Fruit fly (Drosophila melanogaster): Measurements from ENCODE around the gene CG6321.

Gene CG6321

DNA sequence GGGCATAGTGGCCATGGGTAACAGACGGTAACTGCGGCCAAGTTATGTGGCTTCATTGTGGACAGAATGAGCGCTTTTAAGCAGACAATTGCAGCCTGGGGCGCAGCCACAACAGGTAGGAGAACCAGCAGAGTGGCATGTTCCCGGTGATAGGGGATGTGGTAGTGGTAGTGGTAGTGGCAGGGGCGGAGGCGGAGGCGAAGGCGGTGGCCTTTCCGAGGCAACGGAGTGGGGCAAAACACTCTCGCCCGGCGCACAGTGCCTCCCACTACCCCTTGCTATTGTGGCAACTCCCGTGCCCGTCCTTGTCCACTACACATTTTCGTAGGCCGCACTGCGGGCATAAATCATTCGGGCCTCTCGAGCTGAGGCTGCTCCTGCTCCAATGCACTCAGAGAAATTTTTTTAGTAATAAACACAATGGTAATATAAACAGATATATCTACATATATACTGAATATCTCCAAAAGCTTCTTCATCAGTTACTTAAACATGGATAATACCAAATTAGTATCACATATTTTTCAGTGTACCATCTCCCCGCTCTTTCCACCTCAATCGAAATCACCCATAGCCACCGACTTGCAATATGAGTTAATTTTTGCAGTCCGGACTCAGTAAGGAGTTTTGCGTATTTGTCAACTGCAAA lies 27.6 kb downstream of the CG6321 start:
- no peak for TF ChIP-seq CG10348 (GFP tag; IDR thresholded peaks at IDR 0.05)
- TF ChIP-seq gl (tag; optimal IDR thresholded peaks at IDR 0.05): peak; percentile 65
- TF ChIP-seq EcR (GFP tag; optimal IDR thresholded peaks at IDR 0.05): peak; percentile 25
- peak; percentile 73 for TF ChIP-seq CG12605 (GFP tag; IDR thresholded peaks at IDR 0.05)
- TF ChIP-seq Pif1A (GFP tag; optimal IDR thresholded peaks at IDR 0.05): peak; percentile 77
- 0 out of 2 replicates have a peak, but pooled peaks have one; percentile 31 for TF ChIP-seq rn (GFP tag; IDR thresholded peaks at IDR 0.05)
- TF ChIP-seq Snoo (tag; optimal IDR thresholded peaks at IDR 0.05): peak; percentile 62
- TF ChIP-seq CG14655 (GFP tag; optimal IDR thresholded peaks at IDR 0.05): peak; percentile 77
- TF ChIP-seq Pif1B (GFP tag; optimal IDR thresholded peaks at IDR 0.05): peak; percentile 66
- TF ChIP-seq CG4496 (GFP tag; IDR thresholded peaks at IDR 0.05): peak; percentile 78
- TF ChIP-seq fd96Ca (GFP tag; IDR thresholded peaks at IDR 0.05): peak; percentile 74
- peak; percentile 56 for TF ChIP-seq D1 (tag; optimal IDR thresholded peaks at IDR 0.05)
- TF ChIP-seq CG17806 (tag; optimal IDR thresholded peaks at IDR 0.05): peak; percentile 85
- TF ChIP-seq CG15710 (tag; optimal IDR thresholded peaks at IDR 0.05): peak; percentile 79
- peak; percentile 80 for TF ChIP-seq CG9948 (tag; optimal IDR thresholded peaks at IDR 0.05)
- TF ChIP-seq CG8301 (tag; optimal IDR thresholded peaks at IDR 0.05): peak; percentile 70
- peak; percentile 66 for TF ChIP-seq CG32121 (GFP tag; IDR thresholded peaks at IDR 0.05)
- TF ChIP-seq Ets98B (GFP tag; IDR thresholded peaks at IDR 0.05): peak; percentile 76
- peak; percentile 83 for TF ChIP-seq CG8159 (tag; optimal IDR thresholded peaks at IDR 0.05)
- peak; percentile 74 for TF ChIP-seq CG34367 (tag; optimal IDR thresholded peaks at IDR 0.05)
- peak; percentile 72 for TF ChIP-seq CG13204 (GFP tag; optimal IDR thresholded peaks at IDR 0.05)

DNA sequence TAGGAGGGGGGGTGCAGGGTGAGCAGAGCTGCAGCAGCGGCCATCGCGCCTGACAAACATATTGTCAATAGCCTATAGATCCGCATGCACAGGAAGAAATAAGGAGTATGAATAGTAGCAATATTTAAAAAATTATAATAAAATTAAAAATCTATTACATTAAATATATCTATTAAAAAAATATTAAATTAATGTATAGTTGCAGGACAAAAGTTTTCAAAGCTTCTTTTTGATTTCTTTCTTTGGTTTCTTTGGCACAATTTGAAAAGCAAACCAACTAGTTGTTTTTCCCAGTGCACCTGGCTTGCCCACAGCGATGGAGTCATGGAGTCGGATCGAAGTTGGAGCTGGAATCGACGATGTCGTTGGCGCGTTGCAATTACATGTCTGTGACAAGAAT lies 29.2 kb downstream of the CG6321 start:
- TF ChIP-seq CG32121 (GFP tag; IDR thresholded peaks at IDR 0.05): peak; percentile 54; the same call in 1 of the 2 replicates
- TF ChIP-seq rn (GFP tag; IDR thresholded peaks at IDR 0.05): no peak
- no peak for TF ChIP-seq D1 (tag; optimal IDR thresholded peaks at IDR 0.05)
- peak; percentile 53 for TF ChIP-seq CG15710 (tag; optimal IDR thresholded peaks at IDR 0.05)
- TF ChIP-seq CG13204 (GFP tag; optimal IDR thresholded peaks at IDR 0.05): peak; percentile 9
- no peak for TF ChIP-seq EcR (GFP tag; optimal IDR thresholded peaks at IDR 0.05)
- no peak for TF ChIP-seq CG10348 (GFP tag; IDR thresholded peaks at IDR 0.05)
- TF ChIP-seq fd96Ca (GFP tag; IDR thresholded peaks at IDR 0.05): 0 out of 3 replicates have a peak, but pooled peaks have one; percentile 40
- peak; percentile 50 for TF ChIP-seq CG9948 (tag; optimal IDR thresholded peaks at IDR 0.05)
- peak; percentile 47 for TF ChIP-seq CG17806 (tag; optimal IDR thresholded peaks at IDR 0.05)
- TF ChIP-seq CG4496 (GFP tag; IDR thresholded peaks at IDR 0.05): 0 out of 3 replicates have a peak, but pooled peaks have one; percentile 38
- no peak for TF ChIP-seq gl (tag; optimal IDR thresholded peaks at IDR 0.05)
- TF ChIP-seq Pif1A (GFP tag; optimal IDR thresholded peaks at IDR 0.05): no peak
- TF ChIP-seq CG8159 (tag; optimal IDR thresholded peaks at IDR 0.05): peak; percentile 60
- TF ChIP-seq CG8301 (tag; optimal IDR thresholded peaks at IDR 0.05): peak; percentile 47
- peak; percentile 6 for TF ChIP-seq Snoo (tag; optimal IDR thresholded peaks at IDR 0.05)
- no peak; the same call in 1 of the 2 replicates for TF ChIP-seq CG12605 (GFP tag; IDR thresholded peaks at IDR 0.05)
- peak; percentile 60 for TF ChIP-seq CG14655 (GFP tag; optimal IDR thresholded peaks at IDR 0.05)
- peak; percentile 22 for TF ChIP-seq Pif1B (GFP tag; optimal IDR thresholded peaks at IDR 0.05)
- peak; percentile 39 for TF ChIP-seq CG34367 (tag; optimal IDR thresholded peaks at IDR 0.05)
- peak; percentile 59; the same call in 1 of the 2 replicates for TF ChIP-seq Ets98B (GFP tag; IDR thresholded peaks at IDR 0.05)

DNA sequence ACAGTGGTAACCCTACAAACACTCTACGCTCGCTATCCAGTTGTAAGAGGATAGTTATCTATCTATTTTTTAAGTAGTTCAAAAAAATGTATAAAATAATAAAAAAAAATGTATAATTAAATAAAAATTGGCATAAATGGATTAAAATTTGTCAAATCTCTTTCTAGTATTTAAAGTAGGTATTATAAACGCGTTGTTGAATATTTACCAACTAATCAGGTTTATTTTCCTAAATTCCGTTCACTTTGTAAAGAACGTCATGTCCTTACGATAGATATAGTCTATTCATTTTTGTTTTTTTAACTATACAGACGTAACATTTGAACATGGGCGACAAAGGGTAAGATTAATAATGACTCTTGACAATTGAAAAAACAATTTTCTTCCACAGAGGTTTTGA lies 33.7 kb downstream of the CG6321 start, which contains the start of gene CG32081:
Gene CG32081, plus strand, starts transcription at position 301 of the 400 bp plus-strand sequence.
- TF ChIP-seq D1 (tag; optimal IDR thresholded peaks at IDR 0.05) (no peak), gl (tag; optimal IDR thresholded peaks at IDR 0.05) (no peak), CG15710 (tag; optimal IDR thresholded peaks at IDR 0.05) (no peak)

DNA sequence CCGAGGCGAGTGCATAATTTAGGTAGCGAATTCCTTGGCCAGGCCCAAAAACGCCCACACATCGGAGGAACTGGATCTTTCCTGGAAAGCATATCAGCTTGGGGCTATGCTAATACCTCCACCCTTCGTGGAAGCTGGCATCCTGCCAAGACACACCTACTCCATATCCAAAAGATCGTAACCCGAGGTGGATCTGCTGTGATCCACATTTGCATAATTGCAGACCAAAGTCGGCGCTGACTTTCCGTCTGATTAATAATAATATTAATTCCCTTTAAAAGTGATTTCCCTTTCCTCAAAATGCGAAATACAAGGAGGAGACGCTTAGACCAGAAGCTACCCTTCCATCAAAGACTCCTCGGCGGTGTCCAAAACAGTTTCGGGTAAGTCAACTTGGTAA lies 35.8 kb downstream of the CG6321 start, which contains the start of gene CG32079:
Gene CG32079, plus strand, starts transcription at position 301 of the 400 bp plus-strand sequence.
- no peak for TF ChIP-seq CG14655 (GFP tag; optimal IDR thresholded peaks at IDR 0.05)
- TF ChIP-seq CG4496 (GFP tag; IDR thresholded peaks at IDR 0.05): no peak
- TF ChIP-seq CG8159 (tag; optimal IDR thresholded peaks at IDR 0.05): no peak
- no peak for TF ChIP-seq rn (GFP tag; IDR thresholded peaks at IDR 0.05)
- TF ChIP-seq CG32121 (GFP tag; IDR thresholded peaks at IDR 0.05): no peak
- no peak for TF ChIP-seq Pif1B (GFP tag; optimal IDR thresholded peaks at IDR 0.05)
- no peak for TF ChIP-seq Snoo (tag; optimal IDR thresholded peaks at IDR 0.05)

DNA sequence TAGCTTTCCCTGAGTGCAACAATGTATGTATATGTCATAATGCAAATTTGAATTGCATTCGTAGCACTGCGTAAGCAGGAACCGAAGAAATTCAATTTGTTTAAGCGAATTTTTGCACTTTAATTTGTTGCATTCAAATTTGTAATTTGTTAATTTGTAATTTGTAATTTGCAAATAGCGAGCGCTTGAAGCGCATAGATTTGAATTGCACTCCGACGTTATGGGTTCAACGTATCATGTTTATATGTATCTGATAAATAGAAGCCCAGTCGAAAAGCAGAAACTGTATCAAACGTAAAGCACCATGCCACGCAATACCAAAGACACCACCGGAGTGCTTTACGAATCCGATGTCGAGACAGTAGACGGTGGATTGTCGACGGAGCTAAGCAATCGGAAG lies 37.8 kb downstream of the CG6321 start, which contains the start of gene Fad2:
Gene Fad2, plus strand, starts transcription at position 301 of the 400 bp plus-strand sequence.
- TF ChIP-seq Snoo (tag; optimal IDR thresholded peaks at IDR 0.05) (no peak), fd96Ca (GFP tag; IDR thresholded peaks at IDR 0.05) (no peak), Ets98B (GFP tag; IDR thresholded peaks at IDR 0.05) (no peak), EcR (GFP tag; optimal IDR thresholded peaks at IDR 0.05) (no peak)

DNA sequence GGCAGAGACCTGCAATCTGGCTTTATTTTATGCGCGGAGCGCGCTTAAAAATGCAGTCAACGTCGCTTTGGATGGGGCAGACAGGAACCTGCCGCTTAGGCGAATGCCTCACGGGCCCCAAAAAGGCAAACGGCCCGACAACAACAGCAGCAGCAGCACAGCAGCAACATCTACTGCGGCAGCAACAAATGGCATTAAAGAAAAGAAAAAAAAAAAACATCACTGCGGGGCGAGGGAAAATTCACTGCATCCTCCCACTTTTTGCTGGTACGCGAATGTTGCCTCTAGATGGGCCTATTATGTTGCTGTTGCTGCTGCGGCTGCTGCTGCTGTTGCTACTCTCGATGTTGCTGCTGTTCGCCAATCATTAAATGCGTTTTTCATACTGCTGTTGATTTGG lies 39.1 kb downstream of the CG6321 start:
- TF ChIP-seq CG13204 (GFP tag; optimal IDR thresholded peaks at IDR 0.05) (peak; percentile 87), CG4496 (GFP tag; IDR thresholded peaks at IDR 0.05) (0 out of 3 replicates have a peak, but pooled peaks have one; percentile 27), CG14655 (GFP tag; optimal IDR thresholded peaks at IDR 0.05) (no peak), fd96Ca (GFP tag; IDR thresholded peaks at IDR 0.05) (0 out of 3 replicates have a peak, but pooled peaks have one; percentile 5), EcR (GFP tag; optimal IDR thresholded peaks at IDR 0.05) (peak; percentile 51), CG10348 (GFP tag; IDR thresholded peaks at IDR 0.05) (0 out of 2 replicates have a peak, but pooled peaks have one; percentile 26)
